Worm (Caenorhabditis elegans) whole organism, L3 larva: ENCODE data around the gene fbxb-30.

Source experiments
- R02D3.7 ChIP-seq: fragments of 150-350 bp; optimal IDR thresholded peaks from 2 replicates; lab custom pipeline; 2014; ENCODE audit warnings: missing biosample characterization, missing genetic modification characterization
- elt-2 ChIP-seq: sonication (generic microtip); optimal IDR thresholded peaks from 2 replicates; lab custom pipeline; 2016; ENCODE audit warnings: missing genetic modification reagents, mild to moderate bottlenecking, missing genetic modification characterization, missing compliant biosample characterization
- hmg-11 ChIP-seq: sonication (generic microtip); optimal IDR thresholded peaks from 2 replicates; lab custom pipeline; 2016; ENCODE audit warnings: missing genetic modification characterization, missing compliant biosample characterization
- nhr-43 ChIP-seq: sonication (generic microtip); optimal IDR thresholded peaks from 2 replicates; lab custom pipeline; 2016; ENCODE audit warnings: mild to moderate bottlenecking, missing genetic modification characterization, missing compliant biosample characterization; ENCODE audit not compliant: poor library complexity, severe bottlenecking

The fbxb-30 gene

ce11 chrII:954626-955025 is 46.6 kb downstream of the fbxb-30 start, which contains the start of gene fbxc-7:
Gene fbxc-7 (plus strand): TSS chrII:954926.
- TF ChIP-seq elt-2 (tag; lab: Kevin White, UChicago), result peak; percentile 26

DNA sequence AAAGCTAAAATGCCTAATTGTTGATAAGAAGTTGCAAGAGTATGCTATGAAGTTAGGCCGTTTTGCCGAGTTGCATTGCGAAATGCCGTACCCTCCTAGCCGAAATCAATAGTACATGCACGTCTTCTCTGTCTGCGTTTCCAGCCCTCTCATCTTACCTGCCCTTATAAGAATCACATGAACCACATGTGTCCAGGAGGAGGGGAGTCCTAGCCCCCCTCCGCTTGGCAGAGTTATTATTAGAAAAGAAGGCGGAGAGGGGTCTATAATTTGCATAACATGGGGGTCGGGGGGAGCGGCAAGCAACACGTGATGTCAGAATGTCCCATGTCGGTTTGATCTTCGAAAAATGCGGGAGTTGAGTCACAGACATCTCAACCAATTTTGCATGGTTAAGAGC is 48.2 kb downstream of the fbxb-30 start:
- TF ChIP-seq nhr-43 (tag; lab: Kevin White, UChicago) (no peak), R02D3.7 (tag; lab: Kevin White, UChicago) (no peak), hmg-11 (tag; lab: Kevin White, UChicago) (no peak)
- TF ChIP-seq, all 47 proteins: peak for 0
